Worm (Caenorhabditis elegans) whole organism, late embryonic: ENCODE data around the gene Y54E2A.9.

Source experiments
- C08G9.2 ChIP-seq: sonication (generic microtip); optimal IDR thresholded peaks from 2 replicates; lab custom pipeline; 2016; ENCODE audit warnings: mild to moderate bottlenecking, missing genetic modification characterization, moderate library complexity, missing compliant biosample characterization
- C38D4.7 ChIP-seq: fragments of 200-800 bp; sonication (Bioruptor generic); optimal IDR thresholded peaks from 2 replicates; lab custom pipeline; 2018; ENCODE audit warnings: mild to moderate bottlenecking, missing genetic modification characterization, moderate library complexity, missing compliant biosample characterization
- F13H6.1 ChIP-seq: sonication (generic microtip); optimal IDR thresholded peaks from 2 replicates; lab custom pipeline; 2016; ENCODE audit warnings: missing genetic modification characterization, missing compliant biosample characterization
- K02D7.2 ChIP-seq: sonication (generic microtip); optimal IDR thresholded peaks from 2 replicates; lab custom pipeline; 2017; ENCODE audit warnings: mild to moderate bottlenecking, missing genetic modification characterization, missing compliant biosample characterization
- K09A11.1 ChIP-seq: sonication (generic microtip); optimal IDR thresholded peaks from 2 replicates; lab custom pipeline; 2017; ENCODE audit warnings: antibody characterized with exemption, mild to moderate bottlenecking, missing genetic modification characterization, missing compliant biosample characterization; ENCODE audit not compliant: insufficient read depth
- ahr-1 ChIP-seq: sonication (generic microtip); optimal IDR thresholded peaks from 2 replicates; lab custom pipeline; 2016; ENCODE audit warnings: missing genetic modification characterization, missing compliant biosample characterization
- ama-1 ChIP-seq: fragments of 150-350 bp; optimal IDR thresholded peaks from 2 replicates; lab custom pipeline; 2014
- ceh-18 ChIP-seq: sonication (generic microtip); optimal IDR thresholded peaks from 2 replicates; lab custom pipeline; 2016; ENCODE audit warnings: missing genetic modification characterization, missing compliant biosample characterization
- ceh-19 ChIP-seq: fragments of 200-800 bp; sonication (Bioruptor generic); optimal IDR thresholded peaks from 2 replicates; lab custom pipeline; 2018; ENCODE audit warnings: mild to moderate bottlenecking, missing genetic modification characterization, missing compliant biosample characterization
- ceh-24 ChIP-seq: sonication (generic microtip); optimal IDR thresholded peaks from 2 replicates; lab custom pipeline; 2016; ENCODE audit warnings: mild to moderate bottlenecking, missing genetic modification characterization, missing compliant biosample characterization
- ceh-30 ChIP-seq: fragments of 150-350 bp; optimal IDR thresholded peaks from 2 replicates; lab custom pipeline; 2014; ENCODE audit warnings: missing biosample characterization, missing genetic modification characterization
- ceh-31 ChIP-seq: sonication (generic microtip); optimal IDR thresholded peaks from 2 replicates; lab custom pipeline; 2016; ENCODE audit warnings: missing genetic modification characterization, missing compliant biosample characterization
- ceh-48 ChIP-seq: sonication (generic microtip); optimal IDR thresholded peaks from 2 replicates; lab custom pipeline; 2016; ENCODE audit warnings: missing genetic modification characterization, inconsistent platforms, missing compliant biosample characterization
- ceh-6 ChIP-seq: fragments of 200-800 bp; sonication (Bioruptor generic); optimal IDR thresholded peaks from 2 replicates; lab custom pipeline; 2018; ENCODE audit warnings: mild to moderate bottlenecking, missing genetic modification characterization, missing compliant biosample characterization
- che-1 ChIP-seq: sonication (generic microtip); optimal IDR thresholded peaks from 2 replicates; lab custom pipeline; 2016; ENCODE audit warnings: mild to moderate bottlenecking, missing genetic modification characterization, missing compliant biosample characterization
- dmd-4 ChIP-seq: sonication (generic microtip); optimal IDR thresholded peaks from 2 replicates; lab custom pipeline; 2016; ENCODE audit warnings: borderline replicate concordance, missing genetic modification characterization, missing compliant biosample characterization
- dve-1 ChIP-seq: sonication (generic microtip); optimal IDR thresholded peaks from 2 replicates; lab custom pipeline; 2017; ENCODE audit warnings: antibody characterized with exemption, mild to moderate bottlenecking, missing genetic modification characterization, missing compliant biosample characterization
- elt-2 ChIP-seq: sonication (generic microtip); optimal IDR thresholded peaks from 2 replicates; lab custom pipeline; 2016; ENCODE audit warnings: missing genetic modification reagents, missing genetic modification characterization, missing compliant biosample characterization
- fax-1 ChIP-seq: sonication (generic microtip); optimal IDR thresholded peaks from 2 replicates; lab custom pipeline; 2016; ENCODE audit warnings: missing genotype, missing genetic modification characterization, missing compliant biosample characterization
- fkh-10 ChIP-seq: fragments of 150-350 bp; optimal IDR thresholded peaks from 2 replicates; lab custom pipeline; 2014; ENCODE audit warnings: missing biosample characterization, missing genetic modification reagents, missing genetic modification characterization
- fkh-6 ChIP-seq: sonication (generic microtip); optimal IDR thresholded peaks from 2 replicates; lab custom pipeline; 2016; ENCODE audit warnings: missing genetic modification characterization, missing compliant biosample characterization
- hlh-13 ChIP-seq: fragments of 200-800 bp; sonication (Bioruptor generic); optimal IDR thresholded peaks from 2 replicates; lab custom pipeline; 2018; ENCODE audit warnings: mild to moderate bottlenecking, missing genetic modification characterization, missing compliant biosample characterization
- hlh-6 ChIP-seq: sonication (generic microtip); optimal IDR thresholded peaks from 2 replicates; lab custom pipeline; 2016; ENCODE audit warnings: missing genotype, missing genetic modification characterization, missing compliant biosample characterization
- hlh-8 ChIP-seq: sonication (generic microtip); optimal IDR thresholded peaks from 2 replicates; lab custom pipeline; 2016; ENCODE audit warnings: missing genotype, missing genetic modification characterization, missing compliant biosample characterization
- madf-2 ChIP-seq: sonication (generic microtip); optimal IDR thresholded peaks from 2 replicates; lab custom pipeline; 2017; ENCODE audit warnings: missing genetic modification characterization, missing compliant biosample characterization
- mec-3 ChIP-seq: sonication (generic microtip); optimal IDR thresholded peaks from 2 replicates; lab custom pipeline; 2016; ENCODE audit warnings: borderline replicate concordance, missing genetic modification characterization, missing compliant biosample characterization
- nhr-11 ChIP-seq: fragments of 150-350 bp; optimal IDR thresholded peaks from 2 replicates; lab custom pipeline; 2014; ENCODE audit warnings: missing biosample characterization, missing genetic modification characterization
- nhr-232 ChIP-seq: sonication (generic microtip); optimal IDR thresholded peaks from 2 replicates; lab custom pipeline; 2016; ENCODE audit warnings: missing genetic modification characterization, missing compliant biosample characterization
- npax-4 ChIP-seq: sonication (generic microtip); optimal IDR thresholded peaks from 2 replicates; lab custom pipeline; 2016; ENCODE audit warnings: missing genetic modification characterization, missing compliant biosample characterization
- odd-2 ChIP-seq: sonication (generic microtip); optimal IDR thresholded peaks from 2 replicates; lab custom pipeline; 2017; ENCODE audit warnings: antibody characterized with exemption, mild to moderate bottlenecking, missing genetic modification characterization, missing compliant biosample characterization
- pag-3 ChIP-seq: sonication (generic microtip); optimal IDR thresholded peaks from 2 replicates; lab custom pipeline; 2016; ENCODE audit warnings: missing compliant biosample characterization, missing genetic modification characterization, borderline replicate concordance
- pat-9 ChIP-seq: fragments of 200-800 bp; sonication (Bioruptor generic); optimal IDR thresholded peaks from 2 replicates; lab custom pipeline; 2018; ENCODE audit warnings: mild to moderate bottlenecking, missing genetic modification characterization, moderate library complexity, missing compliant biosample characterization
- pax-1 ChIP-seq: fragments of 150-350 bp; optimal IDR thresholded peaks from 2 replicates; lab custom pipeline; 2014; ENCODE audit warnings: missing biosample characterization, missing genetic modification characterization
- pha-2 ChIP-seq: sonication (generic microtip); optimal IDR thresholded peaks from 2 replicates; lab custom pipeline; 2017; ENCODE audit warnings: mild to moderate bottlenecking, missing genetic modification characterization, missing compliant biosample characterization
- pha-4 ChIP-seq: fragments of 150-350 bp; optimal IDR thresholded peaks from 2 replicates; lab custom pipeline; 2018; ENCODE audit warnings: missing biosample characterization, missing genetic modification reagents, missing genetic modification characterization
- pqm-1 ChIP-seq: sonication (generic microtip); optimal IDR thresholded peaks from 2 replicates; lab custom pipeline; 2016; ENCODE audit warnings: missing genetic modification characterization, missing compliant biosample characterization
- sox-2 ChIP-seq: fragments of 200-800 bp; sonication (Bioruptor generic); IDR thresholded peaks from 2 replicates; pipeline ENCODE4 v1.3.6; 2022; ENCODE audit warnings: missing genetic modification reagents, missing genetic modification characterization, missing compliant biosample characterization
- tbx-7 ChIP-seq: sonication (generic microtip); optimal IDR thresholded peaks from 2 replicates; lab custom pipeline; 2016; ENCODE audit warnings: missing genotype, missing genetic modification characterization, missing compliant biosample characterization
- ttx-3 ChIP-seq: sonication (generic microtip); optimal IDR thresholded peaks from 2 replicates; lab custom pipeline; 2016; ENCODE audit warnings: missing genetic modification reagents, missing genetic modification characterization, missing compliant biosample characterization
- unc-3 ChIP-seq, 2 experiments: fragments of 200-800 bp in 1 of 2; sonication (Bioruptor generic) in 1 of 2; sonication (generic microtip) in 1 of 2; conservative IDR thresholded peaks in 1 of 2; optimal IDR thresholded peaks in 1 of 2; 2 replicates each; pipeline versions ENCODE4 v1.3.6 to Lab custom; 2016 to 2022; ENCODE audit warnings: missing compliant biosample characterization in 2 of 2, missing genetic modification characterization in 2 of 2, missing genetic modification reagents in 1 of 2
- unc-42 ChIP-seq: sonication (generic microtip); optimal IDR thresholded peaks from 2 replicates; lab custom pipeline; 2016; ENCODE audit warnings: missing genotype, missing genetic modification characterization, missing compliant biosample characterization
- unc-55 ChIP-seq: sonication (generic microtip); optimal IDR thresholded peaks from 2 replicates; lab custom pipeline; 2017; ENCODE audit warnings: missing biosample characterization, missing genetic modification reagents, missing genetic modification characterization
- unc-86 ChIP-seq: sonication (generic microtip); optimal IDR thresholded peaks from 2 replicates; lab custom pipeline; 2016; ENCODE audit warnings: missing genetic modification characterization, missing compliant biosample characterization

Gene Y54E2A.9

ce11 chrII:14753858-14754750 is 31.7 kb downstream of the Y54E2A.9 start, which contains the start of the genes tac-1 and Y54E2A.4:
Gene tac-1, minus strand, starts transcription at chrII:14753877.
Gene Y54E2A.4, plus strand, starts transcription at chrII:14754622.
- no peak for TF ChIP-seq pax-1 (tag; lab: Kevin White, UChicago)
- TF ChIP-seq ceh-31 (tag; lab: Kevin White, UChicago), result peak; percentile 3
- TF ChIP-seq C08G9.2 (tag; lab: Kevin White, UChicago), result no peak

- TF ChIP-seq hlh-13 (GFP tag; lab: Kevin White, UChicago) (no peak), odd-2 (no peak), nhr-11 (tag; lab: Kevin White, UChicago) (no peak), fkh-6 (tag; lab: Kevin White, UChicago) (no peak), pqm-1 (tag; lab: Kevin White, UChicago) (no peak)
- TF ChIP-seq, all 69 proteins: peak for 0
Observed at ce11 chrII:14753246-14753645, 32.6 kb downstream of the Y54E2A.9 start.

ce11 chrII:14752187-14752959 is 33.4 kb downstream of the Y54E2A.9 start, which contains the start of gene smg-9:
Gene smg-9, minus strand, starts transcription at chrII:14752849.
- TF ChIP-seq C38D4.7 (GFP tag; lab: Kevin White, UChicago) (no peak), nhr-232 (no peak), K02D7.2 (no peak), unc-55 (no peak), pha-4 (tag; lab: Kevin White, UChicago) (no peak), K09A11.1 (tag; lab: Kevin White, UChicago) (no peak), fkh-10 (GFP tag; lab: Kevin White, UChicago) (no peak), unc-42 (tag; lab: Kevin White, UChicago) (no peak), npax-4 (tag; lab: Kevin White, UChicago) (no peak), madf-2 (tag; lab: Kevin White, UChicago) (no peak), sox-2 (GFP tag; lab: Robert Waterston, UW) (no peak), che-1 (tag; lab: Kevin White, UChicago) (no peak), unc-3 (GFP tag; conservative IDR thresholded peaks at IDR 0.05; lab: Robert Waterston, UW) (no peak), unc-3 (tag; optimal IDR thresholded peaks at IDR 0.05; lab: Kevin White, UChicago) (no peak), F13H6.1 (no peak), fax-1 (no peak), ttx-3 (tag; lab: Kevin White, UChicago) (no peak), ceh-30 (tag; lab: Kevin White, UChicago) (no peak), pha-2 (tag; lab: Kevin White, UChicago) (no peak)

- TF ChIP-seq elt-2 (tag; lab: Kevin White, UChicago) (no peak), fax-1 (no peak), ahr-1 (tag; lab: Kevin White, UChicago) (no peak), hlh-6 (no peak), ceh-6 (GFP tag; lab: Kevin White, UChicago) (no peak)
- TF ChIP-seq, all 69 proteins: peak for 0
Observed at ce11 chrII:14745127-14745526, 40.7 kb downstream of the Y54E2A.9 start.

ce11 chrII:14739143-14739542 is 46.7 kb downstream of the Y54E2A.9 start, which contains the start of gene npr-34:
Gene npr-34, minus strand, starts transcription at chrII:14739243.
- TF ChIP-seq ceh-48 (tag; lab: Kevin White, UChicago), result no peak
- TF ChIP-seq hlh-8 (tag; lab: Kevin White, UChicago), result no peak
- no peak for TF ChIP-seq ceh-18
- no peak for TF ChIP-seq ama-1 (lab: Kevin White, UChicago)
- no peak for TF ChIP-seq tbx-7
- TF ChIP-seq sox-2 (GFP tag; lab: Robert Waterston, UW), result no peak
- no peak for TF ChIP-seq dve-1
- TF ChIP-seq pat-9 (tag; lab: Kevin White, UChicago), result no peak
- TF ChIP-seq dmd-4 (tag; lab: Kevin White, UChicago), result no peak
- TF ChIP-seq pag-3 (tag; lab: Kevin White, UChicago), result no peak
- TF ChIP-seq unc-86, result no peak
- TF ChIP-seq ceh-24 (tag; lab: Kevin White, UChicago), result no peak
- TF ChIP-seq fax-1, result no peak
- TF ChIP-seq pax-1 (tag; lab: Kevin White, UChicago), result no peak
- no peak for TF ChIP-seq mec-3 (tag; lab: Kevin White, UChicago)
- TF ChIP-seq ceh-19 (GFP tag; lab: Kevin White, UChicago), result no peak
